Worm (Caenorhabditis elegans): ENCODE measurements around the gene M176.10.
"Not testable (repeated sequence)": the region's sequence is repeated elsewhere in the genome, so short reads cannot be mapped to it uniquely, and the experiment has no call there.

- not testable (repeated sequence) for TF ChIP-seq jun-1 (tag; optimal IDR thresholded peaks at IDR 0.05); pha-4 (GFP tag; IDR thresholded peaks at IDR 0.05); pha-4 (tag; optimal IDR thresholded peaks at IDR 0.05); F49E8.2 (tag; optimal IDR thresholded peaks at IDR 0.05; ENCODE audit: borderline replicate concordance); lin-13 (GFP tag; optimal IDR thresholded peaks at IDR 0.05); nhr-76 (tag; optimal IDR thresholded peaks at IDR 0.05); ZK546.5 (tag; optimal IDR thresholded peaks at IDR 0.05); mdl-1 (tag; optimal IDR thresholded peaks at IDR 0.05); unc-130 (GFP tag; optimal IDR thresholded peaks at IDR 0.05); snpc-4 (tag; optimal IDR thresholded peaks at IDR 0.05); unc-62 (GFP tag; optimal IDR thresholded peaks at IDR 0.05 in 1 of 2); unc-62 (tag; optimal IDR thresholded peaks at IDR 0.05); ces-1 (GFP tag; optimal IDR thresholded peaks at IDR 0.05); ceh-82 (tag; optimal IDR thresholded peaks at IDR 0.05); mep-1 (tag; optimal IDR thresholded peaks at IDR 0.05)
Measured at ce11 chrII:9459462-9459861, 33.5 kb upstream of the M176.10 start, which contains the start of gene R09D1.14.

All from whole organism, L4 larva.